Fruit fly (Drosophila melanogaster) whole organism, prepupa: ENCODE measurements around the gene Cad86C.

Source experiments
- Blimp-1 ChIP-seq: fragments of 200-800 bp; sonication (Bioruptor generic); optimal IDR thresholded peaks from 3 replicates; lab custom pipeline; 2017; ENCODE audit warnings: missing biosample characterization, missing genetic modification characterization, mild to moderate bottlenecking, moderate library complexity, missing genetic modification reagents
- CG10631 ChIP-seq: fragments of 200-800 bp; sonication (Bioruptor generic); optimal IDR thresholded peaks from 2 replicates; lab custom pipeline; 2016; ENCODE audit warnings: missing biosample characterization, missing genetic modification characterization
- CG10669 ChIP-seq: fragments of 200-800 bp; sonication (Bioruptor generic); optimal IDR thresholded peaks from 3 replicates; lab custom pipeline; 2018; ENCODE audit warnings: missing biosample characterization, mild to moderate bottlenecking, missing genetic modification characterization, moderate library complexity
- CG11294 ChIP-seq: fragments of 200-800 bp; sonication (Bioruptor generic); IDR thresholded peaks from 2 replicates; pipeline ENCODE4 v1.3.6; 2022; ENCODE audit warnings: missing biosample characterization, missing genetic modification characterization
- CG11762 ChIP-seq: fragments of 200-800 bp; sonication (Bioruptor generic); optimal IDR thresholded peaks from 3 replicates; lab custom pipeline; 2016; ENCODE audit warnings: missing biosample characterization, missing genetic modification characterization; ENCODE audit not compliant: insufficient read depth
- CG11902 ChIP-seq: fragments of 200-800 bp; sonication (Bioruptor generic); optimal IDR thresholded peaks from 3 replicates; lab custom pipeline; 2016; ENCODE audit warnings: missing biosample characterization, missing genetic modification characterization
- CG16779 ChIP-seq: fragments of 200-800 bp; sonication (Bioruptor generic); optimal IDR thresholded peaks from 3 replicates; lab custom pipeline; 2017; ENCODE audit warnings: missing biosample characterization, mild to moderate bottlenecking, missing genetic modification characterization
- CG3032 ChIP-seq: fragments of 200-800 bp; optimal IDR thresholded peaks from 2 replicates; lab custom pipeline; 2019; ENCODE audit warnings: missing biosample characterization, mild to moderate bottlenecking, missing genetic modification characterization, moderate library complexity
- CG31627 ChIP-seq: fragments of 200-800 bp; sonication (Bioruptor generic); optimal IDR thresholded peaks from 3 replicates; lab custom pipeline; 2016; ENCODE audit warnings: missing biosample characterization, missing genetic modification characterization
- CG32006 ChIP-seq: fragments of 200-800 bp; sonication (Bioruptor generic); optimal IDR thresholded peaks from 3 replicates; lab custom pipeline; 2017; ENCODE audit warnings: missing biosample characterization, mild to moderate bottlenecking, missing genetic modification characterization
- CG34406 ChIP-seq: fragments of 200-800 bp; sonication (Bioruptor generic); optimal IDR thresholded peaks from 3 replicates; lab custom pipeline; 2016; ENCODE audit warnings: missing biosample characterization, missing genetic modification characterization
- CG3919 ChIP-seq: fragments of 200-800 bp; sonication (Bioruptor generic); optimal IDR thresholded peaks from 3 replicates; lab custom pipeline; 2016; ENCODE audit warnings: missing biosample characterization, missing genetic modification characterization
- CG4318 ChIP-seq: fragments of 200-800 bp; sonication (Bioruptor generic); optimal IDR thresholded peaks from 3 replicates; lab custom pipeline; 2017; ENCODE audit warnings: missing biosample characterization, mild to moderate bottlenecking, missing genetic modification characterization
- CG6163 ChIP-seq: fragments of 200-800 bp; sonication (Bioruptor generic); IDR thresholded peaks from 3 replicates; pipeline ENCODE4 v1.3.6; 2022; ENCODE audit warnings: missing biosample characterization, missing genetic modification characterization
- CG6276 ChIP-seq: fragments of 200-800 bp; sonication (Bioruptor generic); optimal IDR thresholded peaks from 2 replicates; lab custom pipeline; 2017; ENCODE audit warnings: missing biosample characterization, mild to moderate bottlenecking, missing genetic modification characterization
- CG6792 ChIP-seq: fragments of 200-800 bp; sonication (Bioruptor generic); optimal IDR thresholded peaks from 3 replicates; lab custom pipeline; 2016; ENCODE audit warnings: missing biosample characterization, missing genetic modification characterization
- CG6808 ChIP-seq: fragments of 200-800 bp; sonication (Bioruptor generic); optimal IDR thresholded peaks from 3 replicates; lab custom pipeline; 2017; ENCODE audit warnings: missing biosample characterization, missing genetic modification characterization, mild to moderate bottlenecking, moderate library complexity, missing genetic modification reagents
- CG6854 ChIP-seq: fragments of 200-800 bp; sonication (Bioruptor generic); optimal IDR thresholded peaks from 2 replicates; lab custom pipeline; 2017; ENCODE audit warnings: missing biosample characterization, mild to moderate bottlenecking, missing genetic modification characterization
- CG7368 ChIP-seq: fragments of 200-800 bp; sonication (Bioruptor generic); optimal IDR thresholded peaks from 3 replicates; lab custom pipeline; 2016; ENCODE audit warnings: missing biosample characterization, missing genetic modification characterization
- CG8319 ChIP-seq: fragments of 200-800 bp; sonication (Bioruptor generic); optimal IDR thresholded peaks from 3 replicates; lab custom pipeline; 2016; ENCODE audit warnings: missing biosample characterization, missing genetic modification characterization
- CG8632 ChIP-seq: fragments of 200-800 bp; sonication (Bioruptor generic); optimal IDR thresholded peaks from 3 replicates; lab custom pipeline; 2016; ENCODE audit warnings: missing biosample characterization, missing genetic modification characterization
- CG9139 ChIP-seq: fragments of 200-800 bp; sonication (Bioruptor generic); optimal IDR thresholded peaks from 3 replicates; lab custom pipeline; 2017; ENCODE audit warnings: missing biosample characterization, mild to moderate bottlenecking, missing genetic modification characterization
- Eip78C ChIP-seq: fragments of 200-800 bp; sonication (Bioruptor generic); peaks from one replicate; lab custom pipeline; 2016; ENCODE audit warnings: missing biosample characterization, missing genetic modification characterization
- Eip93F ChIP-seq: fragments of 200-800 bp; sonication (Bioruptor generic); optimal IDR thresholded peaks from 2 replicates; lab custom pipeline; 2016; ENCODE audit warnings: missing biosample characterization, mild to moderate bottlenecking, missing genetic modification characterization
- Ets96B ChIP-seq: fragments of 200-800 bp; optimal IDR thresholded peaks from 2 replicates; lab custom pipeline; 2019; ENCODE audit warnings: missing biosample characterization, mild to moderate bottlenecking, missing genetic modification characterization, moderate library complexity
- Gug ChIP-seq: fragments of 200-800 bp; sonication (Bioruptor generic); IDR thresholded peaks from 2 replicates; pipeline ENCODE4 v1.3.6; 2022; ENCODE audit warnings: missing biosample characterization, missing genetic modification characterization
- Hr38 ChIP-seq: sonication (Bioruptor generic); optimal IDR thresholded peaks from 2 replicates; lab custom pipeline; 2016; ENCODE audit warnings: missing biosample characterization, missing genetic modification characterization
- Hr39 ChIP-seq: fragments of 200-800 bp; sonication (Bioruptor generic); optimal IDR thresholded peaks from 2 replicates; lab custom pipeline; 2016; ENCODE audit warnings: missing biosample characterization, missing genetic modification characterization
- Hr4 ChIP-seq: fragments of 200-800 bp; sonication (Bioruptor generic); optimal IDR thresholded peaks from 3 replicates; lab custom pipeline; 2016; ENCODE audit warnings: missing biosample characterization, missing genetic modification characterization
- Lpt ChIP-seq: fragments of 200-800 bp; sonication (Bioruptor generic); optimal IDR thresholded peaks from 3 replicates; lab custom pipeline; 2016; ENCODE audit warnings: missing biosample characterization, missing genetic modification characterization
- Met ChIP-seq: fragments of 200-800 bp; sonication (Bioruptor generic); optimal IDR thresholded peaks from 3 replicates; lab custom pipeline; 2016; ENCODE audit warnings: missing biosample characterization, missing genetic modification characterization
- OdsH ChIP-seq: fragments of 200-800 bp; sonication (Bioruptor generic); optimal IDR thresholded peaks from 3 replicates; lab custom pipeline; 2016; ENCODE audit warnings: missing biosample characterization, missing genetic modification characterization
- Sox102F ChIP-seq: fragments of 200-800 bp; sonication (Bioruptor generic); optimal IDR thresholded peaks from 2 replicates; lab custom pipeline; 2016; ENCODE audit warnings: missing biosample characterization, mild to moderate bottlenecking, missing genetic modification characterization
- Sox14 ChIP-seq: fragments of 200-800 bp; sonication (Bioruptor generic); optimal IDR thresholded peaks from 3 replicates; lab custom pipeline; 2016; ENCODE audit warnings: missing biosample characterization, missing genetic modification characterization
- Sox15 ChIP-seq: fragments of 200-800 bp; sonication (Bioruptor generic); optimal IDR thresholded peaks from 3 replicates; lab custom pipeline; 2016; ENCODE audit warnings: missing biosample characterization, missing genetic modification characterization
- achi ChIP-seq: fragments of 200-800 bp; sonication (Bioruptor generic); optimal IDR thresholded peaks from 3 replicates; lab custom pipeline; 2016; ENCODE audit warnings: missing biosample characterization, missing genetic modification characterization
- cyc ChIP-seq: fragments of 200-800 bp; sonication (Bioruptor generic); optimal IDR thresholded peaks from 3 replicates; lab custom pipeline; 2016; ENCODE audit warnings: missing biosample characterization, missing genetic modification characterization
- dac ChIP-seq: fragments of 200-800 bp; sonication (Bioruptor generic); optimal IDR thresholded peaks from 2 replicates; lab custom pipeline; 2017; ENCODE audit warnings: missing biosample characterization, mild to moderate bottlenecking, missing genetic modification characterization
- dsx ChIP-seq: fragments of 200-800 bp; optimal IDR thresholded peaks from 3 replicates; lab custom pipeline; 2019; ENCODE audit warnings: missing biosample characterization, mild to moderate bottlenecking, missing genetic modification characterization, moderate library complexity; ENCODE audit not compliant: poor library complexity, severe bottlenecking
- eg ChIP-seq: fragments of 200-800 bp; sonication (Bioruptor generic); IDR thresholded peaks from 3 replicates; pipeline ENCODE4 v1.3.6; 2022; ENCODE audit warnings: missing biosample characterization, missing genetic modification characterization
- fd59A ChIP-seq: fragments of 200-800 bp; sonication (Bioruptor generic); optimal IDR thresholded peaks from 2 replicates; lab custom pipeline; 2017; ENCODE audit warnings: missing biosample characterization, mild to moderate bottlenecking, missing genetic modification characterization, missing genetic modification reagents
- fkh ChIP-seq: fragments of 200-800 bp; sonication (Bioruptor generic); optimal IDR thresholded peaks from 3 replicates; lab custom pipeline; 2017; ENCODE audit warnings: missing biosample characterization, mild to moderate bottlenecking, missing genetic modification characterization, moderate library complexity
- lz ChIP-seq: fragments of 200-800 bp; sonication (Bioruptor generic); optimal IDR thresholded peaks from 3 replicates; lab custom pipeline; 2016; ENCODE audit warnings: missing biosample characterization, missing genetic modification characterization
- net ChIP-seq: fragments of 200-800 bp; sonication (Bioruptor generic); optimal IDR thresholded peaks from 3 replicates; lab custom pipeline; 2016; ENCODE audit warnings: missing biosample characterization, missing genetic modification characterization
- pdm3 ChIP-seq: fragments of 200-800 bp; sonication (Bioruptor generic); optimal IDR thresholded peaks from 3 replicates; lab custom pipeline; 2016; ENCODE audit warnings: missing biosample characterization, missing genetic modification characterization
- salr ChIP-seq, 2 experiments: fragments of 200-800 bp; sonication (Bioruptor generic); optimal IDR thresholded peaks; 3 replicates each; lab custom pipeline; 2016 to 2018; ENCODE audit warnings: missing biosample characterization in 2 of 2, missing genetic modification characterization in 2 of 2, mild to moderate bottlenecking in 1 of 2
- spab ChIP-seq: fragments of 200-800 bp; sonication (Bioruptor generic); optimal IDR thresholded peaks from 2 replicates; lab custom pipeline; 2017; ENCODE audit warnings: missing biosample characterization, mild to moderate bottlenecking, missing genetic modification characterization, missing genetic modification reagents
- ss ChIP-seq, 2 experiments: fragments of 200-800 bp; sonication (Bioruptor generic); optimal IDR thresholded peaks; 2 replicates in 1 of 2; 3 replicates in 1 of 2; lab custom pipeline; 2017 to 2018; ENCODE audit warnings: mild to moderate bottlenecking in 2 of 2, missing biosample characterization in 2 of 2, missing genetic modification characterization in 2 of 2, moderate library complexity in 1 of 2
- svp ChIP-seq: fragments of 200-800 bp; sonication (Bioruptor generic); peaks from one replicate; lab custom pipeline; 2016; ENCODE audit warnings: missing biosample characterization, missing genetic modification characterization
- topi ChIP-seq: fragments of 200-800 bp; sonication (Bioruptor generic); optimal IDR thresholded peaks from 3 replicates; lab custom pipeline; 2016; ENCODE audit warnings: missing biosample characterization, missing genetic modification characterization
- vri ChIP-seq: fragments of 200-800 bp; sonication (Bioruptor generic); optimal IDR thresholded peaks from 3 replicates; lab custom pipeline; 2016; ENCODE audit warnings: missing biosample characterization, mild to moderate bottlenecking, missing genetic modification characterization

Cad86C gene

dm6 chr3R:10832526-10833165, 5.8 kb downstream of the Cad86C start:
- TF ChIP-seq CG11294 (GFP tag; lab: Robert Waterston, UW) = peak; percentile 87
- TF ChIP-seq OdsH (GFP tag; lab: Kevin White, UChicago) = peak; percentile 76
- TF ChIP-seq eg = peak; percentile 95
- peak; percentile 9 for TF ChIP-seq Met (GFP tag; lab: Kevin White, UChicago)
- peak; percentile 28 for TF ChIP-seq CG34406 (GFP tag; lab: Kevin White, UChicago)
- TF ChIP-seq CG16779 (tag; lab: Kevin White, UChicago) = peak; percentile 79
- peak; percentile 87 for TF ChIP-seq CG11762 (GFP tag; lab: Kevin White, UChicago)
- peak; percentile 83 for TF ChIP-seq Hr4 (GFP tag; lab: Kevin White, UChicago)
- peak; percentile 89 for TF ChIP-seq CG10669 (GFP tag; lab: Kevin White, UChicago)
- peak; percentile 48 for TF ChIP-seq topi (GFP tag; lab: Kevin White, UChicago)
- no peak for TF ChIP-seq Eip93F
- peak; percentile 94 for TF ChIP-seq Eip78C (GFP tag; lab: Kevin White, UChicago)
- peak; percentile 83 for TF ChIP-seq CG9139
- peak; percentile 93 for TF ChIP-seq Ets96B (tag; lab: Kevin White, UChicago)
- peak; percentile 65 for TF ChIP-seq svp (GFP tag; lab: Kevin White, UChicago)
- peak; percentile 43 for TF ChIP-seq CG6792 (GFP tag; lab: Kevin White, UChicago)
- peak; percentile 76 for TF ChIP-seq CG10631
- no peak for TF ChIP-seq fkh
- peak; percentile 92 for TF ChIP-seq Lpt (GFP tag; lab: Kevin White, UChicago)
- TF ChIP-seq Sox15 = no peak
- TF ChIP-seq CG6276 = peak; percentile 91
- TF ChIP-seq spab (GFP tag; lab: Kevin White, UChicago) = peak; percentile 90
- no peak for TF ChIP-seq Blimp-1
- peak; percentile 37 to 86 for TF ChIP-seq salr (GFP tag; optimal IDR thresholded peaks at IDR 0.05; lab: Kevin White, UChicago)
- peak; percentile 88 for TF ChIP-seq CG32006 (GFP tag; lab: Kevin White, UChicago)
- TF ChIP-seq lz (GFP tag; lab: Kevin White, UChicago) = peak; percentile 20
- peak; percentile 55 for TF ChIP-seq net (GFP tag; lab: Kevin White, UChicago)
- peak; percentile 83 to 91 for TF ChIP-seq ss (GFP tag; optimal IDR thresholded peaks at IDR 0.05; lab: Kevin White, UChicago)
- peak; percentile 67 for TF ChIP-seq pdm3
- no peak for TF ChIP-seq CG6854 (GFP tag; lab: Kevin White, UChicago)
- TF ChIP-seq Gug (GFP tag; lab: Robert Waterston, UW) = peak; percentile 88
- peak; percentile 73 for TF ChIP-seq achi (GFP tag; lab: Kevin White, UChicago)
- peak; percentile 43 for TF ChIP-seq cyc (GFP tag; lab: Kevin White, UChicago)
- TF ChIP-seq dsx (GFP tag; lab: Kevin White, UChicago) = peak; percentile 90
- TF ChIP-seq CG11902 (GFP tag; lab: Kevin White, UChicago) = peak; percentile 49
- peak; percentile 97 for TF ChIP-seq CG6163
- peak; percentile 93 for TF ChIP-seq CG3919 (GFP tag; lab: Kevin White, UChicago)
- TF ChIP-seq Sox14 (GFP tag; lab: Kevin White, UChicago) = peak; percentile 62
- peak; percentile 68 for TF ChIP-seq dac
- TF ChIP-seq fd59A (GFP tag; lab: Kevin White, UChicago) = peak; percentile 73
- TF ChIP-seq Hr39 = no peak
- peak; percentile 55 for TF ChIP-seq CG8319 (GFP tag; lab: Kevin White, UChicago)
- no peak for TF ChIP-seq vri (GFP tag; lab: Kevin White, UChicago)
- TF ChIP-seq CG4318 = peak; percentile 76
- TF ChIP-seq CG7368 (GFP tag; lab: Kevin White, UChicago) = peak; percentile 73
- TF ChIP-seq CG8632 (GFP tag; lab: Kevin White, UChicago) = peak; percentile 19
- no peak for TF ChIP-seq CG31627 (GFP tag; lab: Kevin White, UChicago)
- no peak for TF ChIP-seq Hr38 (GFP tag; lab: Kevin White, UChicago)
- peak; percentile 93 for TF ChIP-seq CG6808 (GFP tag; lab: Kevin White, UChicago)
- TF ChIP-seq Sox102F (GFP tag; lab: Kevin White, UChicago) = no peak
- TF ChIP-seq CG3032 (tag; lab: Kevin White, UChicago) = peak; percentile 92
